Fruit fly (Drosophila melanogaster) Kc167 (cell line): ENCODE data around the gene Syx1A.

Experiments
- Myc ChIP-seq: fragments of >200 bp; optimal IDR thresholded peaks from 2 replicates; lab custom pipeline; 2017; ENCODE audit warnings: missing external identifiers
- Sin3A ChIP-seq: fragments of >200 bp; optimal IDR thresholded peaks from 2 replicates; lab custom pipeline; 2018; ENCODE audit warnings: missing external identifiers
- h ChIP-seq: fragments of >200 bp; optimal IDR thresholded peaks from 3 replicates; lab custom pipeline; 2018; ENCODE audit warnings: missing external identifiers
- insv ChIP-seq: fragments of >200 bp; optimal IDR thresholded peaks from 3 replicates; lab custom pipeline; 2018; ENCODE audit warnings: missing external identifiers
- psq ChIP-seq: fragments of >200 bp; optimal IDR thresholded peaks from 2 replicates; lab custom pipeline; 2017; ENCODE audit warnings: missing external identifiers
- ttk ChIP-seq: sonication (Bioruptor generic); optimal IDR thresholded peaks from 2 replicates; lab custom pipeline; 2017; ENCODE audit warnings: missing external identifiers

The Syx1A gene

DNA sequence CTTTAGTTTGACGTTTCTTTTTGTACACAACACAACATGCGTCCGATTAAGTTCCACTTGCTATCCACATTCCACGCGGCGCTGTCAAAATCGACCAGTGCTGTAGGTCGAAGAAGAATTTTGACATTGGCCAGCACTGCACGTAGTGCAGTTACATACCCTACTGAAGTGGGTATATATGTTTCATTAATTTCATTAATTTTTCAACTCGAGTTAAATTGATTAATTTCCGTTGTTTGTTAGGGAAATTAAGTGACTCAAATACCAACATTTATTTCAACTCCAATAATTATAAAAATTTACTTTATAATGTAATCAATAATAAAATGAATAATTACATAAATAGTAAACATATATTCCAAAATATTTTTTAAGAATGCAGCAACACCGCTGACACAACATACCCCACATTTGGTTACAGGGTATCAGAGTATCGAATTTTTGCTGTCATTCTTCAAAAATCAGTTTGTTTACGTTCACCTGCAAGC is 3.4 kb upstream of the Syx1A start, which contains the start of the genes eIF4EHP and CG18428:
Gene eIF4EHP, minus strand, starts transcription at position 59 of the 488 bp plus-strand sequence.
Gene CG18428, plus strand, starts transcription at position 435 of the 488 bp plus-strand sequence.
- TF ChIP-seq Myc (lab: Kevin White, UChicago) (no peak), h (lab: Kevin White, UChicago) (no peak), Sin3A (lab: Kevin White, UChicago) (no peak), ttk (no peak), insv (lab: Kevin White, UChicago) (no peak), psq (lab: Kevin White, UChicago) (no peak)

DNA sequence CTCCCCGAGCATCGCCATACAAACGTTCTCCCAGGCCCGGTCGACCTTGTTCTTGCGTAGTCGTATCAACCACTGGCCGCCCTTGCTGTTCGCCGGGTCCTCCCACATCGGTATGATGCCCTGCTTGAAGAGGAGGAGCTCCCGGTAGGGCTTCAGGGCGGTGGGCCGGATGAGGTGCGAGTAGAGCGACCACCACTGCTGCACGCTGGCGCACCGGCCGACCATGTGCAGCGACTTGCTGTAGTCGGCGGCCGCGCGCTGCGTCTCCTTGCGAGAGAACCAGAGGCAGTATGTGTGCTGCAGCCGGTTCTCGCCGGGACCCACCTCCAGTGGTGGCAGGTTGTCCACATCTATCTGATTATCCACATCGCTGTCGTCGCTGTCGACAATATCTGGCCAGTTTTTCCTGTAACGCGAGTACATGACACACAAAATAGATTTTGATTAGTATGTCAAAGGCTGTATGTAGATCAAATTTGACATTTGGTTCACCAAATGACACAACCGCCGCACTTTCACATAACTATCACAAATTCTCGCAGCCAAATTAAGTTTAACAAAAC is 1.4 kb upstream of the Syx1A start, which contains the start of gene CG10694:
Gene CG10694, plus strand, starts transcription at position 513 of the 563 bp plus-strand sequence.
- TF ChIP-seq Myc (lab: Kevin White, UChicago) (no peak), h (lab: Kevin White, UChicago) (no peak), ttk (no peak), psq (lab: Kevin White, UChicago) (no peak), insv (lab: Kevin White, UChicago) (no peak), Sin3A (lab: Kevin White, UChicago) (no peak)

DNA sequence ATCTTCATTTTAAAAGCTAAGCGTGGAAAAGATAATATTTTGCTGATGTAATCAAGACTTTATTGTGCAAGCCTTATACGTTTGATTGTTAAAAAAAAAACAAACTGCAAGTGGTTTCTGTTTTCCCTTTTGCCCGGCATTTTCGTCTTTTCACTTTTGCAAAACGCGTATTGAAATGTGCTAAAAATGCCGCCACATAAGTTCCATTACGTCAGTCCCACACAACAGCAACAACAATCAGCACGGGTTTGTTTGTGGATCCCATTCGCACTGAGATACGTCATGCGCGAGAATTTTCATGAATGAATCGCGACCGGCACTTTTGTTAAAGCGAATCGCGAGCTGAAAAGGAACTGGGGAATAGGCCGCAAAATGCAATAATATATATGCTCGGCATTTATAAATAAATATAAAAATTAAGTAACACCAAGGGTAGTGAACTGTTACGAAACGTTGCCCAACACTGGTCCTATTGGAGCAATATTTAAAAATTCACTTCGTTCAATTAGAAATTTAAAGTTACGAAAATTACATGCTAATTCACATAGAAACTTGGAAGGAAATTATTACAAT is 582 bp upstream of the Syx1A start:
- no peak for TF ChIP-seq h (lab: Kevin White, UChicago)
- TF ChIP-seq psq (lab: Kevin White, UChicago), result no peak
- TF ChIP-seq Sin3A (lab: Kevin White, UChicago), result no peak
- TF ChIP-seq Myc (lab: Kevin White, UChicago), result no peak
- TF ChIP-seq ttk, result no peak
- TF ChIP-seq insv (lab: Kevin White, UChicago), result no peak

DNA sequence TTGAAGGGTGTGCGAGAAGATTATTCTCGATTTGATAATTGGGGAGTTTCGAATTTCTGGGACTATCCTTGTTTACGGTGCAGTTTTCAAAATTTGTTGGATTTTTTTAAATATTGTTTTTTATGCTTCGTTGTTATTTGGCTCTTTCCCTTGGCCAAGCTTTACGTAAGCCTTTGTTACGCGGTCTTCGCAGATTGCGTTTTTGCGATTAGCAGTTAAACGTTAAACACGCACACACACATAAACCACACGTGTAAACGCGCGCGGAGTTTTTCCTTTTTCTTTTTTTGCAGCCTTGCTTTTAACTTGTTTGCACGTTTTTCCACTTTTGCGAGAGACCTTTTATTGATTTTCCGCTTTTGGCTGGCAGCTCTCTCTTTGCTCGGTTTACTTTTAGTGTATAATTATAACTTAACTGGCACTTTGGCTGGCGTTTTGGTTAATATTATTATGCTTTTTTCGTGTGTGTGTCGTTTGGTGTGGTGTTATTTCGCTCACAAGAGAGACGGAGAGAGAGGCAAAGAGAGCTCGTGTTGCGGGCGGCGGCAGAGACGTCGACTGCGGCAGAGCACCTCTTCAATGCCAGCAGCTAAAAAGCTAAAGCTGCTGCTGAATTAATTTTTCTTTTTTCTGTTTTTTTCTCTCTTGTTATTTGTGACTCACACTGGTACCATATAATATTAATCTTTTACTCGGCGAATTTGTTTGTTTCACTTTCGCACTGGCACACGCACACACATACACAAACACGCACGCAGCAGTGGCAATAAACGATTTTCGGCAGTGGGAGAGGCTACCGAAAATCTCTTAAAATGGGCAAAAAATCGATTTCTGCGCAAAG is 872 bp downstream of the Syx1A start:
- TF ChIP-seq Myc (lab: Kevin White, UChicago), result no peak
- TF ChIP-seq insv (lab: Kevin White, UChicago), result no peak
- TF ChIP-seq Sin3A (lab: Kevin White, UChicago), result no peak
- TF ChIP-seq h (lab: Kevin White, UChicago), result no peak
- no peak for TF ChIP-seq ttk
- no peak for TF ChIP-seq psq (lab: Kevin White, UChicago)

DNA sequence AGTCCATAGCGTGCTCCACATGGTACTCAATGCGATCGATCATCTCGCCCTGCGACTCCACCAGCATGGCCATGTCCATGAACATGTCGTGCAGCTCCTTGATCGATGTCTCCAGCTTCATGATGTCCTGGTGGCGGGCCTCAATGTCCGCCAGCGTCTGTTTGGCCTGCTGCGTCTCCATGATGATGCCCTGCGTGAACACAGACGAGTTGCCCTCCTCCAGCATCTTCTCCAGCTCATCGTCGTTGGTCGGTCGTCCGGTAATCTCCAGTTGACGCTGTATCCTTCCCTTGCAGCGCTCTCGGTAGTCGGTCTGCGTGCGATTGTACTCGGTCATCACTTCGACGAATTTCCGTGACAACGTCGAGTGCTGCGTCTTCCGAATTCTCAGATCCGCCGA is 1.9 kb downstream of the Syx1A start:
- TF ChIP-seq Sin3A (lab: Kevin White, UChicago) (no peak), h (lab: Kevin White, UChicago) (no peak), Myc (lab: Kevin White, UChicago) (no peak), insv (lab: Kevin White, UChicago) (no peak), psq (lab: Kevin White, UChicago) (no peak)

DNA sequence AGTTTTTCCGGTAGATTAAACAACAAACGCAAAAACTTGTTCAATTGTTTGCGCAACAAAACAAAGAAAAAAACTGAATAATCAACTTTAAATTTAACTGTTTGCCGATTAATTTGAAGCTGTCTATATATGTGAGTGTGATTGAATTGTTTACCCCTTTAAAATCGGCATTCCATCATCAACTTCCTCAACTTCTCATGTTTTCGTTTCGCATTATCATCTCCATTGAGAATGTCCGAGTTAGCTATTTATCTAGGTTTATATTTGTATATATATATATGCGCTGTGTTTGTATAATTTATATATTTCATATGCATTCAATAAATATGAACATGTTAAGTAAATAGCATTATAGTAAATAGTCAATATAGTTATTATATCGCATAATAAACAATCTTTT is 3.2 kb downstream of the Syx1A start:
- TF ChIP-seq h (lab: Kevin White, UChicago), result no peak
- TF ChIP-seq insv (lab: Kevin White, UChicago), result no peak
- TF ChIP-seq ttk, result no peak
- no peak for TF ChIP-seq psq (lab: Kevin White, UChicago)
- TF ChIP-seq Sin3A (lab: Kevin White, UChicago), result no peak
- TF ChIP-seq Myc (lab: Kevin White, UChicago), result no peak

DNA sequence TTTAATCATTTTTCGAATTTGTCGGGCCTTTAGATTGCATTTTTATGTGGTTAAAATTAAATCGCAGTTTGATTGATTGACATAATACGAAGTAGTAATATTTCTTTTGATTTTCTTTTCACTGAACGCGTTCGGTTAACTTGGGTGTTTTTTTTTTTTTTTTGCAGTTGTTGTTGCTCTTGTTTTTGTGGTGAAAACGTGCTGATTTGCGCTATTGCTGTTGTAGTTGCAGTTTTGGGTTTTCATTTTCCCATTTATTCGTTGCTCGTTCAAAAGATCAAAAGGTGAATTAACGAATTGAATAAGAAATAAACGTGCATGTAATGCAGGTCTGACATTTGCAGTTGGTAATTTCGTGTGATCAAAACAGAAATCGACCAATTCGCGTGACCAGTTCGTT is 4.1 kb downstream of the Syx1A start:
- TF ChIP-seq Sin3A (lab: Kevin White, UChicago) (no peak), ttk (no peak), psq (lab: Kevin White, UChicago) (no peak), Myc (lab: Kevin White, UChicago) (no peak), insv (lab: Kevin White, UChicago) (no peak), h (lab: Kevin White, UChicago) (no peak)

DNA sequence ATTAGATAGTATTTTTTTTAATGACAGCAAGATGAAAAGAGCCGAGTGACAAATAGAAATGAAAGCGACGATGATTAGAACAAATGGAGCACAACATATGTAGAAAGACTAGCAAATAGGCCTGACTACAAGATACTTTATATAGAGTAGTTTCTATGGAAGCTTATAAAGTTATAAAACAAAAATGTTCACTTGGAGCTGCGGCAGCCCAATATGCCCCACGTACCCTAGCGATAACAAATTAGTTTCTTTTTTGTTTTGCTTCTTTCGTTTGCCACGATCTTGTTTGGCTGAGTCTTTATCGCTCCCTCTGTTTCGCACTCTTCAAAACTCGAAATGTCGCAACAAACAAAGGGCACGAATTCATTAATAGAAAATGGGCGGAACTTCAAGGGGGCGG is 4.8 kb downstream of the Syx1A start:
- TF ChIP-seq ttk (no peak), psq (lab: Kevin White, UChicago) (no peak), Sin3A (lab: Kevin White, UChicago) (no peak)

DNA sequence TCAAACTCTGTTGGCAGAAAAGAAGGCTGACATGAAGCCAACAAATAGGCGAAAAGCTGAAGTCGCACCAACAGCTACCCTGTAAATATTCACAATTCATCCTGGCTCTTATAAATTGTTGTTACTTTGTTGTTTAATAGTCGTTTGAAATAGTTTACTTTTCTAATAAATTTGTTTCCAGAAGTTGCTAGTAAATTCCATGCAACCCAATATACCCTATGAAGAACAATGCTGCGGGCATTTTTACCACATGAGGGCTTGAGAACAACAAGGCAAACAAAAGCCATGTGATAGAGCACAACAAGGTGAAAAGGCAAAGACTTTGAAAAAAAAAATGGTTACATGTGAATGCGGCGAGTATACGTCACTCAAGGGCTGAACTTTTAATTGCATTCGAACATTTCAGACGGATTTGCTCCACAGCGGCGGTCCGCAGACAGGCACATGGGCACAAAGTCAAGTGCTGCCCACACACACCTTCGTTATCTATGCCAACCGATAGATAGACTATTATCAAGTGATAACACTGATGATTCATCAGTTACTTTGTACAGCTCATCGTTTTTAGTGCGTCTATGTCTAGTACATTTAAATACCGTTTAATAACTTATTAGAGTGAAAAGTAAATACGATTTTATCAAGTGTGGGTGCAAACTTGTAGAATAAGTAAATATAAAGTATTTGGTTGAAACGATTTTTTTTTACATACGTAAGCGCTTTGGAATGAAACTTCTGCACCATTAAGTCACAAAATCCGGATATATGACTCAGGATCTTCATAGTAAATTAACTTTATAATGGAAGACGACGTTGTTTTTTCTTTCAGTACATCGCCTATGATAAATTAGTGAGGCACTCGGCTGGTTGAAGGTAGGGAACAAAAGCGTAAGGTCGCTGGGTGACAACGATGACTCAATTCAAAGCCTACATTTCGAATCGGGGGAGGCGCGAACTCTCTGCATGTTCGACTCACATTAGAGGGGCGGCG is 6.2 kb downstream of the Syx1A start:
- TF ChIP-seq ttk (no peak), psq (lab: Kevin White, UChicago) (no peak), Sin3A (lab: Kevin White, UChicago) (no peak), h (lab: Kevin White, UChicago) (no peak), Myc (lab: Kevin White, UChicago) (no peak), insv (lab: Kevin White, UChicago) (no peak)

DNA sequence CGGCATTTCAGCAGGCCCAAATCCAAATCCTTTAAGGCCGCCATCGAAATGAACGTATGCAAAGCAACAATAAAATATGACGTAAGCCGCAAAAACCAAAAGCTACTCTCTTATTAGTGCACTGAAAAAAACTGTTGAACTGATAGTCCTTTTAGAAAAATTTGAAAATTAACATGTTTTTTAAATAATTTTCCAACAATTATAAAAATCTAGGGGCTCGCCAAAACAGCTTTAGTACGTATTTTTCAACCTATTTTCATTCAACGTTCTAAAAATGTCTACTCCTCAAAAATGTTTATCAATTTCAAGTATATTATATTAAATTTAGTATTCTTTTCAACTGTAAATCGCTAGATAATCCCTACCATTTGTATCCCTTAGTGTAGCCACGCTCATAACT is 12.1 kb downstream of the Syx1A start:
- TF ChIP-seq Sin3A (lab: Kevin White, UChicago) (no peak), h (lab: Kevin White, UChicago) (no peak), Myc (lab: Kevin White, UChicago) (no peak), insv (lab: Kevin White, UChicago) (no peak), psq (lab: Kevin White, UChicago) (no peak), ttk (no peak)
